Fruit fly (Drosophila melanogaster) whole organism, pupa: ENCODE results near the gene Gsc.

Experiments used
- CG13204 ChIP-seq: fragments of 200-800 bp; sonication (Bioruptor generic); optimal IDR thresholded peaks from 2 replicates; lab custom pipeline; 2018; ENCODE audit warnings: missing biosample characterization, mild to moderate bottlenecking, missing genetic modification characterization, moderate library complexity
- CG14655 ChIP-seq: fragments of 200-800 bp; sonication (Bioruptor generic); optimal IDR thresholded peaks from 3 replicates; lab custom pipeline; 2017; ENCODE audit warnings: mild to moderate bottlenecking, missing biosample characterization, missing genetic modification reagents, missing genetic modification characterization
- CG17806 ChIP-seq: fragments of 200-800 bp; sonication (Bioruptor generic); optimal IDR thresholded peaks from 2 replicates; lab custom pipeline; 2018; ENCODE audit warnings: missing biosample characterization, mild to moderate bottlenecking, missing genetic modification characterization, moderate library complexity
- CG34367 ChIP-seq: fragments of 200-800 bp; sonication (Bioruptor generic); optimal IDR thresholded peaks from 2 replicates; lab custom pipeline; 2018; ENCODE audit warnings: missing biosample characterization, mild to moderate bottlenecking, missing genetic modification characterization
- CG4496 ChIP-seq: fragments of 200-800 bp; sonication (Bioruptor generic); IDR thresholded peaks from 3 replicates; pipeline ENCODE4 v1.3.6; 2022; ENCODE audit warnings: missing biosample characterization, missing genetic modification characterization
- CG8159 ChIP-seq: fragments of 200-800 bp; sonication (Bioruptor generic); optimal IDR thresholded peaks from 3 replicates; lab custom pipeline; 2018; ENCODE audit warnings: missing biosample characterization, mild to moderate bottlenecking, missing genetic modification characterization, moderate library complexity
- CG8301 ChIP-seq: fragments of 200-800 bp; sonication (Bioruptor generic); optimal IDR thresholded peaks from 2 replicates; lab custom pipeline; 2018; ENCODE audit warnings: missing biosample characterization, mild to moderate bottlenecking, missing genetic modification characterization
- EcR ChIP-seq: fragments of 200-800 bp; sonication (Bioruptor generic); optimal IDR thresholded peaks from 3 replicates; lab custom pipeline; 2019; ENCODE audit warnings: missing biosample characterization, missing genetic modification characterization, mild to moderate bottlenecking, moderate library complexity, missing genetic modification reagents
- Pif1B ChIP-seq: fragments of 200-800 bp; sonication (Bioruptor generic); optimal IDR thresholded peaks from 3 replicates; lab custom pipeline; 2016; ENCODE audit warnings: missing biosample characterization, missing genetic modification characterization
- fd96Ca ChIP-seq: fragments of 200-800 bp; sonication (Bioruptor generic); IDR thresholded peaks from 3 replicates; pipeline ENCODE4 v1.3.6; 2022; ENCODE audit warnings: missing biosample characterization, missing genetic modification characterization
- gl ChIP-seq: fragments of 200-800 bp; sonication (Bioruptor generic); optimal IDR thresholded peaks from 2 replicates; lab custom pipeline; 2018; ENCODE audit warnings: missing biosample characterization, mild to moderate bottlenecking, missing genetic modification characterization
- rn ChIP-seq: fragments of 200-800 bp; sonication (Bioruptor generic); IDR thresholded peaks from 2 replicates; pipeline ENCODE4 v1.3.6; 2022; ENCODE audit warnings: missing biosample characterization, missing genetic modification characterization

The Gsc gene

dm6 chr2L:533734-534133 is 60.8 kb downstream of the Gsc start:
- TF ChIP-seq CG34367 (tag; lab: Kevin White, UChicago) (no peak), CG8159 (tag; lab: Kevin White, UChicago) (no peak), CG13204 (GFP tag; lab: Kevin White, UChicago) (peak; percentile 77), CG8301 (no peak), gl (no peak), Pif1B (no peak), fd96Ca (GFP tag; lab: Robert Waterston, UW) (no peak), rn (GFP tag; lab: Robert Waterston, UW) (no peak), CG17806 (tag; lab: Kevin White, UChicago) (no peak), EcR (GFP tag; lab: Kevin White, UChicago) (peak; percentile 0), CG14655 (GFP tag; lab: Kevin White, UChicago) (no peak), CG4496 (GFP tag; lab: Robert Waterston, UW) (no peak)
